Worm (Caenorhabditis elegans) whole organism, L4 larva: Measurements from ENCODE around the gene M03F8.5.

Experiments used
- ama-1 ChIP-seq: fragments of 150-350 bp; optimal IDR thresholded peaks from 2 replicates; lab custom pipeline; 2014; ENCODE audit warnings: inconsistent platforms, mixed read lengths
- gei-8 ChIP-seq: fragments of 200-800 bp; sonication (Bioruptor generic); optimal IDR thresholded peaks from 2 replicates; lab custom pipeline; 2018; ENCODE audit warnings: mild to moderate bottlenecking, missing genetic modification characterization, missing compliant biosample characterization
- lin-29 ChIP-seq: fragments of 200-800 bp; sonication (Bioruptor generic); IDR thresholded peaks from 2 replicates; pipeline ENCODE4 v1.3.6; 2022; ENCODE audit warnings: missing genetic modification reagents, missing genetic modification characterization, missing compliant biosample characterization
- nhr-11 ChIP-seq: fragments of 150-350 bp; optimal IDR thresholded peaks from 2 replicates; lab custom pipeline; 2014; ENCODE audit warnings: missing biosample characterization, missing genetic modification characterization
- zip-11 ChIP-seq: fragments of 200-800 bp; sonication (Bioruptor generic); IDR thresholded peaks from 2 replicates; pipeline ENCODE4 v1.3.6; 2022; ENCODE audit warnings: missing genetic modification characterization, missing compliant biosample characterization

- TF ChIP-seq ama-1 (lab: Kevin White, UChicago): no peak
- TF ChIP-seq nhr-11 (tag; lab: Kevin White, UChicago): no peak
- no peak for TF ChIP-seq gei-8 (GFP tag; lab: Kevin White, UChicago)
- TF ChIP-seq zip-11 (GFP tag; lab: Robert Waterston, UW): no peak
- no peak for TF ChIP-seq lin-29
Measured at ce11 chrV:5953086-5953485, 16.5 kb upstream of the M03F8.5 start.
